Fruit fly (Drosophila melanogaster) whole organism, embryonic: ENCODE measurements around the gene CG7557.

ENCODE experiments used
- Adf1 ChIP-seq: fragments of 200-800 bp; sonication (Bioruptor generic); IDR thresholded peaks from 2 replicates; pipeline ENCODE4 v1.3.6; 2022; ENCODE audit warnings: missing biosample characterization, missing genetic modification characterization
- Awh ChIP-seq: fragments of 200-800 bp; sonication (Bioruptor generic); IDR thresholded peaks from 2 replicates; pipeline ENCODE4, ENCODE4 v1.3.6; 2022; ENCODE audit warnings: missing biosample characterization, missing genetic modification characterization
- Bdp1 ChIP-seq: fragments of 200-800 bp; sonication (Bioruptor generic); optimal IDR thresholded peaks from 3 replicates; lab custom pipeline; 2016; ENCODE audit warnings: missing biosample characterization, missing genetic modification characterization
- CG11093 ChIP-seq: fragments of 200-800 bp; sonication (Bioruptor generic); IDR thresholded peaks from 3 replicates; pipeline ENCODE4 v1.3.6; 2022; ENCODE audit warnings: missing biosample characterization, missing genetic modification characterization
- CG11560 ChIP-seq: fragments of 200-800 bp; sonication (Bioruptor generic); IDR thresholded peaks from 3 replicates; pipeline ENCODE4 v1.3.6; 2022; ENCODE audit warnings: missing biosample characterization, missing genetic modification characterization
- CG1233 ChIP-seq: fragments of 200-800 bp; sonication (Bioruptor generic); optimal IDR thresholded peaks from 4 replicates; lab custom pipeline; 2018; ENCODE audit warnings: missing biosample characterization, mild to moderate bottlenecking, missing genetic modification characterization
- CG12942 ChIP-seq: fragments of 200-800 bp; sonication (Bioruptor generic); optimal IDR thresholded peaks from 3 replicates; lab custom pipeline; 2016; ENCODE audit warnings: missing biosample characterization, missing genetic modification characterization
- CG14667 ChIP-seq: fragments of 200-800 bp; sonication (Bioruptor generic); IDR thresholded peaks from 2 replicates; pipeline ENCODE4 v1.3.6; 2022; ENCODE audit warnings: missing biosample characterization, missing genetic modification characterization
- CG15073 ChIP-seq: fragments of 200-800 bp; sonication (Bioruptor generic); optimal IDR thresholded peaks from 2 replicates; lab custom pipeline; 2016; ENCODE audit warnings: missing biosample characterization, missing genetic modification characterization
- CG1603 ChIP-seq: fragments of 200-800 bp; sonication (Bioruptor generic); optimal IDR thresholded peaks from 2 replicates; lab custom pipeline; 2019; ENCODE audit warnings: missing biosample characterization, mild to moderate bottlenecking, missing genetic modification characterization, moderate library complexity
- CG16813 ChIP-seq: fragments of 200-800 bp; sonication (Bioruptor generic); IDR thresholded peaks from 3 replicates; pipeline ENCODE4 v1.3.6; 2022; ENCODE audit warnings: missing biosample characterization, missing genetic modification characterization; ENCODE audit not compliant: partially characterized antibody
- CG18476 ChIP-seq: fragments of 200-800 bp; sonication (Bioruptor generic); optimal IDR thresholded peaks from 2 replicates; lab custom pipeline; 2016; ENCODE audit warnings: missing biosample characterization, mild to moderate bottlenecking, missing genetic modification characterization
- CG33213 ChIP-seq: fragments of 200-800 bp; sonication (Bioruptor generic); optimal IDR thresholded peaks from 3 replicates; lab custom pipeline; 2016; ENCODE audit warnings: missing biosample characterization, missing genetic modification characterization
- CG3847 ChIP-seq: fragments of 200-800 bp; sonication (Bioruptor generic); IDR thresholded peaks from 2 replicates; pipeline ENCODE4 v1.3.6; 2022; ENCODE audit warnings: missing biosample characterization, missing genetic modification characterization
- CG4328 ChIP-seq: fragments of 200-800 bp; sonication (Bioruptor generic); optimal IDR thresholded peaks from 3 replicates; lab custom pipeline; 2017; ENCODE audit warnings: missing biosample characterization, missing genetic modification reagents, missing genetic modification characterization
- CG4424 ChIP-seq: fragments of 200-800 bp; sonication (Bioruptor generic); optimal IDR thresholded peaks from 3 replicates; lab custom pipeline; 2016; ENCODE audit warnings: missing biosample characterization, missing genetic modification characterization
- CG6272 ChIP-seq: fragments of 200-800 bp; sonication (Bioruptor generic); IDR thresholded peaks from 2 replicates; pipeline ENCODE4 v1.3.6; 2022; ENCODE audit warnings: missing biosample characterization, missing genetic modification characterization
- CG8765 ChIP-seq: fragments of 200-800 bp; sonication (Bioruptor generic); IDR thresholded peaks from 2 replicates; pipeline ENCODE4 v1.3.6; 2022; ENCODE audit warnings: missing biosample characterization, missing genetic modification characterization
- CHES-1-like ChIP-seq: fragments of 200-800 bp; sonication (Bioruptor generic); optimal IDR thresholded peaks from 2 replicates; lab custom pipeline; 2016; ENCODE audit warnings: missing biosample characterization, missing genetic modification characterization
- Camta ChIP-seq: fragments of 200-800 bp; sonication (Bioruptor generic); optimal IDR thresholded peaks from 2 replicates; lab custom pipeline; 2016; ENCODE audit warnings: missing biosample characterization, missing genetic modification characterization
- Deaf1 ChIP-seq: fragments of 200-800 bp; optimal IDR thresholded peaks from 3 replicates; lab custom pipeline; 2019; ENCODE audit warnings: missing biosample characterization, mild to moderate bottlenecking, missing genetic modification characterization, moderate library complexity
- Dp ChIP-seq: fragments of 200-800 bp; sonication (Bioruptor generic); optimal IDR thresholded peaks from 2 replicates; lab custom pipeline; 2018; ENCODE audit warnings: missing biosample characterization, mild to moderate bottlenecking, missing genetic modification characterization, moderate library complexity
- H15 ChIP-seq: fragments of 200-800 bp; sonication (Bioruptor generic); IDR thresholded peaks from 3 replicates; pipeline ENCODE4 v1.3.6; 2022; ENCODE audit warnings: missing biosample characterization, missing genetic modification characterization
- HLH4C ChIP-seq: fragments of 200-800 bp; sonication (Bioruptor generic); IDR thresholded peaks from 3 replicates; pipeline ENCODE4 v1.3.6; 2022; ENCODE audit warnings: missing biosample characterization, missing genetic modification characterization; ENCODE audit not compliant: partially characterized antibody
- HLH54F ChIP-seq: fragments of 200-800 bp; sonication (Bioruptor generic); optimal IDR thresholded peaks from 3 replicates; lab custom pipeline; 2016; ENCODE audit warnings: missing biosample characterization, missing genetic modification characterization
- HmgZ ChIP-seq: fragments of 200-800 bp; sonication (Bioruptor generic); optimal IDR thresholded peaks from 2 replicates; lab custom pipeline; 2018; ENCODE audit warnings: missing biosample characterization, mild to moderate bottlenecking, missing genetic modification characterization
- Hr3 ChIP-seq: fragments of 200-800 bp; sonication (Bioruptor generic); optimal IDR thresholded peaks from 3 replicates; lab custom pipeline; 2016; ENCODE audit warnings: missing biosample characterization, missing genetic modification characterization
- Hr39 ChIP-seq: fragments of >200 bp; optimal IDR thresholded peaks from 2 replicates; lab custom pipeline; 2017
- Lpt ChIP-seq: fragments of >200 bp; optimal IDR thresholded peaks from 2 replicates; lab custom pipeline; 2018; ENCODE audit warnings: missing biosample characterization, missing genetic modification characterization
- Sin3A ChIP-seq: fragments of >200 bp; optimal IDR thresholded peaks from 2 replicates; lab custom pipeline; 2018
- Spps ChIP-seq: fragments of 200-800 bp; sonication (Bioruptor generic); optimal IDR thresholded peaks from 2 replicates; lab custom pipeline; 2018; ENCODE audit warnings: missing biosample characterization, mild to moderate bottlenecking, missing genetic modification characterization
- aop ChIP-seq: fragments of 200-800 bp; sonication (Bioruptor generic); IDR thresholded peaks from 2 replicates; pipeline ENCODE4 v1.3.6; 2022; ENCODE audit warnings: missing biosample characterization, missing genetic modification characterization
- ara ChIP-seq: fragments of 200-800 bp; sonication (Bioruptor generic); IDR thresholded peaks from 2 replicates; pipeline ENCODE4 v1.3.6; 2022; ENCODE audit warnings: missing biosample characterization, missing genetic modification characterization
- ase ChIP-seq: fragments of 200-800 bp; sonication (Bioruptor generic); IDR thresholded peaks from 3 replicates; pipeline ENCODE4 v1.3.6; 2022; ENCODE audit warnings: missing biosample characterization, missing genetic modification characterization
- caup ChIP-seq: fragments of 200-800 bp; sonication (Bioruptor generic); optimal IDR thresholded peaks from 3 replicates; lab custom pipeline; 2017; ENCODE audit warnings: missing biosample characterization, mild to moderate bottlenecking, missing genetic modification characterization, moderate library complexity; ENCODE audit not compliant: severe bottlenecking
- chinmo ChIP-seq: fragments of 200-800 bp; sonication (Bioruptor generic); IDR thresholded peaks from 4 replicates; pipeline ENCODE4 v1.3.6; 2022; ENCODE audit warnings: missing biosample characterization, missing genetic modification characterization; ENCODE audit not compliant: partially characterized antibody
- crol ChIP-seq: fragments of 200-800 bp; sonication (Bioruptor generic); IDR thresholded peaks from 2 replicates; pipeline ENCODE4 v1.3.6; 2022; ENCODE audit warnings: missing biosample characterization, missing genetic modification characterization
- emc ChIP-seq: fragments of 200-800 bp; sonication (Bioruptor generic); optimal IDR thresholded peaks from 2 replicates; lab custom pipeline; 2016; ENCODE audit warnings: missing biosample characterization, missing genetic modification characterization
- ewg ChIP-seq: fragments of 200-800 bp; sonication (Bioruptor generic); optimal IDR thresholded peaks from 3 replicates; lab custom pipeline; 2017; ENCODE audit warnings: mild to moderate bottlenecking, missing biosample characterization, missing genetic modification reagents, missing genetic modification characterization
- fd64A ChIP-seq: fragments of 200-800 bp; sonication (Bioruptor generic); optimal IDR thresholded peaks from 3 replicates; lab custom pipeline; 2018; ENCODE audit warnings: missing biosample characterization, mild to moderate bottlenecking, missing genetic modification characterization
- gsb-n ChIP-seq: fragments of 200-800 bp; sonication (Bioruptor generic); optimal IDR thresholded peaks from 3 replicates; lab custom pipeline; 2018; ENCODE audit warnings: missing biosample characterization, mild to moderate bottlenecking, missing genetic modification characterization
- jumu ChIP-seq: fragments of 200-800 bp; sonication (Bioruptor generic); optimal IDR thresholded peaks from 3 replicates; lab custom pipeline; 2016; ENCODE audit warnings: missing biosample characterization, missing genetic modification characterization
- lbe ChIP-seq: fragments of 200-800 bp; sonication (Bioruptor generic); optimal IDR thresholded peaks from 2 replicates; lab custom pipeline; 2016; ENCODE audit warnings: missing biosample characterization, mild to moderate bottlenecking, missing genetic modification characterization
- mam ChIP-seq: fragments of 200-800 bp; sonication (Bioruptor generic); optimal IDR thresholded peaks from 3 replicates; lab custom pipeline; 2016; ENCODE audit warnings: missing biosample characterization, missing genetic modification characterization
- pb ChIP-seq: fragments of 200-800 bp; sonication (Bioruptor generic); optimal IDR thresholded peaks from 3 replicates; lab custom pipeline; 2016; ENCODE audit warnings: missing biosample characterization, missing genetic modification characterization
- peb ChIP-seq: fragments of 200-800 bp; sonication (Bioruptor generic); IDR thresholded peaks from 2 replicates; pipeline ENCODE4 v1.3.6; 2022; ENCODE audit warnings: missing biosample characterization, missing genetic modification characterization
- pzg ChIP-seq: fragments of 200-800 bp; sonication (Bioruptor generic); optimal IDR thresholded peaks from 3 replicates; lab custom pipeline; 2018; ENCODE audit warnings: missing biosample characterization, mild to moderate bottlenecking, missing genetic modification characterization, moderate library complexity
- ro ChIP-seq: fragments of 200-800 bp; sonication (Bioruptor generic); IDR thresholded peaks from 2 replicates; pipeline ENCODE4 v1.3.6; 2022; ENCODE audit warnings: missing biosample characterization, missing genetic modification characterization
- sens ChIP-seq: fragments of 200-800 bp; sonication (Bioruptor generic); peaks from one replicate; lab custom pipeline; 2016; ENCODE audit warnings: missing biosample characterization, missing genetic modification characterization
- so ChIP-seq: fragments of 200-800 bp; sonication (Bioruptor generic); IDR thresholded peaks from 3 replicates; pipeline ENCODE4 v1.3.6; 2022; ENCODE audit warnings: missing biosample characterization, missing genetic modification characterization
- stc ChIP-seq: fragments of 200-800 bp; sonication (Bioruptor generic); IDR thresholded peaks from 2 replicates; pipeline ENCODE4 v1.3.6; 2022; ENCODE audit warnings: missing biosample characterization, missing genetic modification characterization
- toy ChIP-seq: fragments of 200-800 bp; sonication (Bioruptor generic); IDR thresholded peaks from 2 replicates; pipeline ENCODE4 v1.3.6; 2022; ENCODE audit warnings: missing biosample characterization, missing genetic modification characterization
- zfh1 ChIP-seq: fragments of 200-800 bp; sonication (Bioruptor generic); IDR thresholded peaks from 3 replicates; pipeline ENCODE4 v1.3.6; 2022; ENCODE audit warnings: missing biosample characterization, missing genetic modification characterization

The CG7557 gene

dm6 chr3L:11415382-11415781 lies 29.6 kb upstream of the CG7557 start (continued):
- TF ChIP-seq CG3847 (GFP tag; lab: Robert Waterston, UW) (peak; percentile 26; the same call in 1 of the 2 replicates), toy (GFP tag; lab: Robert Waterston, UW) (no peak), sens (GFP tag; lab: Kevin White, UChicago) (peak; percentile 96), Deaf1 (tag; lab: Kevin White, UChicago) (peak; percentile 30), ara (GFP tag; lab: Robert Waterston, UW) (peak; percentile 87), Bdp1 (GFP tag; lab: Kevin White, UChicago) (peak; percentile 7), Dp (GFP tag; lab: Kevin White, UChicago) (no peak), ase (GFP tag; lab: Robert Waterston, UW) (peak; percentile 55; the same call in 2 of the 3 replicates), fd64A (GFP tag; lab: Kevin White, UChicago) (no peak), CG1233 (GFP tag; lab: Kevin White, UChicago) (no peak), lbe (peak; percentile 8), CG4328 (GFP tag; lab: Kevin White, UChicago) (no peak), CG1603 (tag; lab: Kevin White, UChicago) (peak; percentile 76), CG11093 (GFP tag; lab: Robert Waterston, UW) (peak; percentile 63; the same call in 1 of the 3 replicates), CG18476 (GFP tag; lab: Kevin White, UChicago) (peak; percentile 67), CG8765 (GFP tag; lab: Robert Waterston, UW) (peak; percentile 77), HmgZ (tag; lab: Kevin White, UChicago) (peak; percentile 10), CG33213 (GFP tag; lab: Kevin White, UChicago) (peak; percentile 12), crol (no peak), HLH54F (GFP tag; lab: Kevin White, UChicago) (peak; percentile 19), emc (GFP tag; lab: Kevin White, UChicago) (no peak), pb (GFP tag; lab: Kevin White, UChicago) (no peak), CG14667 (GFP tag; lab: Robert Waterston, UW) (peak; percentile 68), stc (GFP tag; lab: Robert Waterston, UW) (peak; percentile 57; the same call in 1 of the 2 replicates), CG15073 (peak; percentile 26), CG12942 (peak; percentile 36), caup (peak; percentile 24), peb (GFP tag; lab: Robert Waterston, UW) (peak; percentile 37; the same call in 1 of the 2 replicates), Hr39 (lab: Kevin White, UChicago) (no peak), aop (GFP tag; lab: Robert Waterston, UW) (no peak), so (GFP tag; lab: Robert Waterston, UW) (peak; percentile 67; the same call in 2 of the 3 replicates), CG16813 (no peak), Awh (GFP tag; lab: Robert Waterston, UW) (peak; percentile 60), Camta (GFP tag; lab: Kevin White, UChicago) (peak; percentile 32), jumu (no peak), CG11560 (tag; lab: Robert Waterston, UW) (no peak), pzg (GFP tag; lab: Kevin White, UChicago) (no peak), H15 (GFP tag; lab: Robert Waterston, UW) (peak; percentile 70), gsb-n (tag; lab: Kevin White, UChicago) (peak; percentile 93), mam (GFP tag; lab: Kevin White, UChicago) (no peak), Adf1 (GFP tag; lab: Robert Waterston, UW) (no peak), CG4424 (peak; percentile 77), zfh1 (GFP tag; lab: Robert Waterston, UW) (peak; percentile 91), HLH4C (no peak), Spps (peak; percentile 87), CG6272 (GFP tag; lab: Robert Waterston, UW) (0 out of 2 replicates have a peak, but pooled peaks have one; percentile 38), Lpt (GFP tag; lab: Kevin White, UChicago) (no peak), chinmo (GFP tag; lab: Robert Waterston, UW) (no peak), CHES-1-like (GFP tag; lab: Kevin White, UChicago) (no peak), ewg (peak; percentile 61), Sin3A (lab: Kevin White, UChicago) (no peak), Hr3 (GFP tag; lab: Kevin White, UChicago) (peak; percentile 74), ro (GFP tag; lab: Robert Waterston, UW) (peak; percentile 61; the same call in 1 of the 2 replicates)
